Fruit fly (Drosophila melanogaster) whole organism, embryonic: ENCODE measurements around the gene CG33160.

Source experiments
- ATbp ChIP-seq: fragments of 200-800 bp; sonication (Bioruptor generic); optimal IDR thresholded peaks from 2 replicates; lab custom pipeline; 2017; ENCODE audit warnings: missing biosample characterization, mild to moderate bottlenecking, missing genetic modification characterization, missing genetic modification reagents
- Antp ChIP-seq: fragments of 200-800 bp; sonication (Bioruptor generic); optimal IDR thresholded peaks from 3 replicates; lab custom pipeline; 2016; ENCODE audit warnings: missing biosample characterization, missing genetic modification characterization
- CG12104 ChIP-seq: fragments of 200-800 bp; sonication (Bioruptor generic); optimal IDR thresholded peaks from 3 replicates; lab custom pipeline; 2016; ENCODE audit warnings: missing biosample characterization, missing genetic modification characterization
- CG12391 ChIP-seq: fragments of 200-800 bp; sonication (Bioruptor generic); optimal IDR thresholded peaks from 3 replicates; lab custom pipeline; 2018; ENCODE audit warnings: missing biosample characterization, mild to moderate bottlenecking, missing genetic modification characterization, moderate library complexity
- CG12659 ChIP-seq: fragments of 200-800 bp; sonication (Bioruptor generic); optimal IDR thresholded peaks from 3 replicates; lab custom pipeline; 2017; ENCODE audit warnings: mild to moderate bottlenecking, missing biosample characterization, missing genetic modification reagents, missing genetic modification characterization
- CG14441 ChIP-seq: fragments of 200-800 bp; sonication (Bioruptor generic); IDR thresholded peaks from 2 replicates; pipeline ENCODE4 v1.3.6; 2022; ENCODE audit warnings: missing biosample characterization, missing genetic modification characterization
- CG15514 ChIP-seq: fragments of 200-800 bp; sonication (Bioruptor generic); optimal IDR thresholded peaks from 3 replicates; lab custom pipeline; 2017; ENCODE audit warnings: missing biosample characterization, missing genetic modification characterization, mild to moderate bottlenecking, moderate library complexity, missing genetic modification reagents
- CG1602 ChIP-seq: fragments of 200-800 bp; sonication (Bioruptor generic); optimal IDR thresholded peaks from 3 replicates; lab custom pipeline; 2016; ENCODE audit warnings: missing biosample characterization, missing genetic modification characterization
- CG17829 ChIP-seq: fragments of 200-800 bp; optimal IDR thresholded peaks from 2 replicates; lab custom pipeline; 2019; ENCODE audit warnings: missing biosample characterization, mild to moderate bottlenecking, missing genetic modification characterization, moderate library complexity
- CG18011 ChIP-seq: fragments of 200-800 bp; sonication (Bioruptor generic); optimal IDR thresholded peaks from 2 replicates; lab custom pipeline; 2017; ENCODE audit warnings: missing biosample characterization, missing genetic modification characterization, mild to moderate bottlenecking, moderate library complexity, missing genotype
- CG2116 ChIP-seq: fragments of 200-800 bp; sonication (Bioruptor generic); optimal IDR thresholded peaks from 3 replicates; lab custom pipeline; 2018; ENCODE audit warnings: missing biosample characterization, mild to moderate bottlenecking, missing genetic modification characterization
- CG2120 ChIP-seq: fragments of 200-800 bp; sonication (Bioruptor generic); optimal IDR thresholded peaks from 3 replicates; lab custom pipeline; 2016; ENCODE audit warnings: missing biosample characterization, missing genetic modification characterization
- CG30020 ChIP-seq: fragments of 200-800 bp; optimal IDR thresholded peaks from 2 replicates; lab custom pipeline; 2019; ENCODE audit warnings: missing biosample characterization, mild to moderate bottlenecking, missing genetic modification characterization, moderate library complexity
- CG31441 ChIP-seq: fragments of 200-800 bp; sonication (Bioruptor generic); IDR thresholded peaks from 2 replicates; pipeline ENCODE4 v1.3.6; 2022; ENCODE audit warnings: missing biosample characterization, missing genetic modification characterization
- CG4617 ChIP-seq: fragments of 200-800 bp; sonication (Bioruptor generic); optimal IDR thresholded peaks from 3 replicates; lab custom pipeline; 2016; ENCODE audit warnings: missing biosample characterization, missing genetic modification characterization, borderline replicate concordance
- CG6683 ChIP-seq: fragments of 200-800 bp; sonication (Bioruptor generic); optimal IDR thresholded peaks from 2 replicates; lab custom pipeline; 2017; ENCODE audit warnings: missing biosample characterization, mild to moderate bottlenecking, missing genetic modification characterization, missing genetic modification reagents
- CG7556 ChIP-seq: fragments of 200-800 bp; sonication (Bioruptor generic); optimal IDR thresholded peaks from 2 replicates; lab custom pipeline; 2017; ENCODE audit warnings: missing biosample characterization, mild to moderate bottlenecking, missing genetic modification characterization
- CG7928 ChIP-seq: fragments of 200-800 bp; sonication (Bioruptor generic); optimal IDR thresholded peaks from 2 replicates; lab custom pipeline; 2017; ENCODE audit warnings: missing biosample characterization, mild to moderate bottlenecking, missing genetic modification characterization
- CG8290 ChIP-seq, 3 experiments: fragments of 200-800 bp; sonication (Bioruptor generic); optimal IDR thresholded peaks; 2 replicates each; lab custom pipeline; 2016 to 2019; ENCODE audit warnings: missing biosample characterization in 3 of 3, missing genetic modification characterization in 3 of 3, mild to moderate bottlenecking in 2 of 3, moderate library complexity in 1 of 3
- CG9437 ChIP-seq: fragments of 200-800 bp; sonication (Bioruptor generic); optimal IDR thresholded peaks from 2 replicates; lab custom pipeline; 2018; ENCODE audit warnings: missing biosample characterization, mild to moderate bottlenecking, missing genetic modification characterization
- Chrac-16 ChIP-seq: fragments of 200-800 bp; sonication (Bioruptor generic); optimal IDR thresholded peaks from 3 replicates; lab custom pipeline; 2016; ENCODE audit warnings: missing biosample characterization, missing genetic modification characterization
- Deaf1 ChIP-seq: fragments of 200-800 bp; optimal IDR thresholded peaks from 3 replicates; lab custom pipeline; 2019; ENCODE audit warnings: missing biosample characterization, mild to moderate bottlenecking, missing genetic modification characterization, moderate library complexity
- E2f2 ChIP-seq: fragments of 200-800 bp; sonication (Bioruptor generic); IDR thresholded peaks from 2 replicates; pipeline ENCODE4 v1.3.6; 2022; ENCODE audit warnings: missing biosample characterization, missing genetic modification characterization
- Elba2 ChIP-seq: fragments of 200-800 bp; sonication (Bioruptor generic); optimal IDR thresholded peaks from 3 replicates; lab custom pipeline; 2016; ENCODE audit warnings: missing biosample characterization, missing genetic modification characterization
- Ets65A ChIP-seq: fragments of 200-800 bp; sonication (Bioruptor generic); peaks from one replicate; lab custom pipeline; 2016; ENCODE audit warnings: missing biosample characterization, missing genetic modification characterization
- HLH4C ChIP-seq: fragments of 200-800 bp; sonication (Bioruptor generic); IDR thresholded peaks from 3 replicates; pipeline ENCODE4 v1.3.6; 2022; ENCODE audit warnings: missing biosample characterization, missing genetic modification characterization; ENCODE audit not compliant: partially characterized antibody
- Hey ChIP-seq: fragments of 200-800 bp; sonication (Bioruptor generic); optimal IDR thresholded peaks from 3 replicates; lab custom pipeline; 2018; ENCODE audit warnings: missing biosample characterization, mild to moderate bottlenecking, missing genetic modification characterization
- Hr3 ChIP-seq: fragments of 200-800 bp; sonication (Bioruptor generic); optimal IDR thresholded peaks from 3 replicates; lab custom pipeline; 2016; ENCODE audit warnings: missing biosample characterization, missing genetic modification characterization
- Hr51 ChIP-seq, 2 experiments: fragments of 200-800 bp; sonication (Bioruptor generic); optimal IDR thresholded peaks; 2 replicates in 1 of 2; 3 replicates in 1 of 2; lab custom pipeline; 2016 to 2018; ENCODE audit warnings: missing biosample characterization in 2 of 2, missing genetic modification characterization in 2 of 2, mild to moderate bottlenecking in 1 of 2, moderate library complexity in 1 of 2
- MBD-R2 ChIP-seq: fragments of 200-800 bp; sonication (Bioruptor generic); IDR thresholded peaks from 2 replicates; pipeline ENCODE4 v1.3.6; 2022; ENCODE audit warnings: missing biosample characterization, missing genetic modification characterization
- Med ChIP-seq: fragments of 200-800 bp; sonication (Bioruptor generic); peaks from one replicate; lab custom pipeline; 2016; ENCODE audit warnings: missing biosample characterization, missing genetic modification characterization, mild to moderate bottlenecking, inconsistent platforms, moderate library complexity
- Ravus ChIP-seq: fragments of 200-800 bp; sonication (Bioruptor generic); IDR thresholded peaks from 2 replicates; pipeline ENCODE4 v1.3.6; 2022; ENCODE audit warnings: missing biosample characterization, missing genetic modification characterization
- ac ChIP-seq: fragments of 200-800 bp; sonication (Bioruptor generic); optimal IDR thresholded peaks from 3 replicates; lab custom pipeline; 2017; ENCODE audit warnings: missing biosample characterization, mild to moderate bottlenecking, missing genetic modification characterization
- az2 ChIP-seq: fragments of 200-800 bp; sonication (Bioruptor generic); optimal IDR thresholded peaks from 3 replicates; lab custom pipeline; 2016; ENCODE audit warnings: missing biosample characterization, missing genetic modification characterization
- br ChIP-seq: fragments of >200 bp; optimal IDR thresholded peaks from 2 replicates; lab custom pipeline; 2017
- danr ChIP-seq: fragments of 200-800 bp; sonication (Bioruptor generic); IDR thresholded peaks from 2 replicates; pipeline ENCODE4 v1.3.6; 2022; ENCODE audit warnings: missing biosample characterization, missing genetic modification characterization
- dpn ChIP-seq, 2 experiments: fragments of 200-800 bp; sonication (Bioruptor generic); optimal IDR thresholded peaks; 3 replicates each; lab custom pipeline; 2016; ENCODE audit warnings: missing biosample characterization in 2 of 2, missing genetic modification characterization in 2 of 2
- fu2 ChIP-seq: fragments of 200-800 bp; sonication (Bioruptor generic); optimal IDR thresholded peaks from 2 replicates; lab custom pipeline; 2016; ENCODE audit warnings: missing biosample characterization, missing genetic modification characterization
- gfzf ChIP-seq: fragments of 200-800 bp; sonication (Bioruptor generic); optimal IDR thresholded peaks from 2 replicates; lab custom pipeline; 2016; ENCODE audit warnings: missing biosample characterization, mild to moderate bottlenecking, missing genetic modification characterization, moderate library complexity
- hth ChIP-seq: fragments of >200 bp; optimal IDR thresholded peaks from 2 replicates; lab custom pipeline; 2017; ENCODE audit warnings: inconsistent platforms
- lola ChIP-seq, 3 experiments: fragments of >200 bp in 2 of 3; fragments of 200-800 bp in 1 of 3; sonication (Bioruptor generic) in 1 of 3; optimal IDR thresholded peaks; 2 replicates each; lab custom pipeline; 2017 to 2019; ENCODE audit warnings: missing biosample characterization in 3 of 3, missing genetic modification characterization in 3 of 3, mild to moderate bottlenecking in 1 of 3, moderate library complexity in 1 of 3
- nerfin-1 ChIP-seq: fragments of 200-800 bp; sonication (Bioruptor generic); optimal IDR thresholded peaks from 3 replicates; lab custom pipeline; 2019; ENCODE audit warnings: missing biosample characterization, mild to moderate bottlenecking, missing genetic modification characterization, moderate library complexity
- prd ChIP-seq, 3 experiments: fragments of >200 bp in 2 of 3; fragments of 200-800 bp in 1 of 3; sonication (Bioruptor generic) in 1 of 3; optimal IDR thresholded peaks in 2 of 3; IDR thresholded peaks in 1 of 3; 2 replicates in 2 of 3; 3 replicates in 1 of 3; pipeline versions ENCODE4 v1.3.6 to Lab custom; 2017 to 2022; ENCODE audit warnings: missing biosample characterization in 1 of 3, missing genetic modification characterization in 1 of 3
- row ChIP-seq: fragments of 200-800 bp; sonication (Bioruptor generic); IDR thresholded peaks from 3 replicates; pipeline ENCODE4 v1.3.6; 2022; ENCODE audit warnings: missing biosample characterization, missing genetic modification characterization
- scrt ChIP-seq: fragments of 200-800 bp; sonication (Bioruptor generic); optimal IDR thresholded peaks from 2 replicates; lab custom pipeline; 2018; ENCODE audit warnings: missing biosample characterization, mild to moderate bottlenecking, missing genetic modification characterization, moderate library complexity
- so ChIP-seq: fragments of 200-800 bp; sonication (Bioruptor generic); IDR thresholded peaks from 3 replicates; pipeline ENCODE4 v1.3.6; 2022; ENCODE audit warnings: missing biosample characterization, missing genetic modification characterization
- tgo ChIP-seq: fragments of 200-800 bp; sonication (Bioruptor generic); IDR thresholded peaks from 3 replicates; pipeline ENCODE4 v1.3.6; 2022; ENCODE audit warnings: missing biosample characterization, missing genetic modification characterization
- trem ChIP-seq: fragments of 200-800 bp; optimal IDR thresholded peaks from 3 replicates; lab custom pipeline; 2019; ENCODE audit warnings: missing biosample characterization, mild to moderate bottlenecking, missing genetic modification characterization, moderate library complexity

CG33160 gene

dm6 chr3L:3159309-3160194 is 46.6 kb downstream of the CG33160 start, which contains the start of the genes ND-30 and CG15812 (continued):
- TF ChIP-seq CG4617 (GFP tag; lab: Kevin White, UChicago) (peak; percentile 47), ATbp (GFP tag; lab: Kevin White, UChicago) (no peak), CG18011 (no peak), Chrac-16 (GFP tag; lab: Kevin White, UChicago) (peak; percentile 19), scrt (GFP tag; lab: Kevin White, UChicago) (no peak), prd (optimal IDR thresholded peaks at IDR 0.05; lab: Kevin White, UChicago) (no peak), prd (GFP tag; IDR thresholded peaks at IDR 0.05; lab: Robert Waterston, UW) (0 out of 3 replicates have a peak, but pooled peaks have one; percentile 12), CG7556 (peak; percentile 24), row (GFP tag; lab: Robert Waterston, UW) (peak; percentile 73), br (no peak), HLH4C (no peak), CG7928 (no peak), Elba2 (GFP tag; lab: Kevin White, UChicago) (peak; percentile 95), CG12659 (peak; percentile 55), CG2116 (GFP tag; lab: Kevin White, UChicago) (peak; percentile 39), gfzf (peak; percentile 45), CG30020 (tag; lab: Kevin White, UChicago) (peak; percentile 92), CG15514 (GFP tag; lab: Kevin White, UChicago) (peak; percentile 11), so (GFP tag; lab: Robert Waterston, UW) (no peak), CG12391 (tag; lab: Kevin White, UChicago) (peak; percentile 58), dpn (GFP tag; optimal IDR thresholded peaks at IDR 0.05; lab: Kevin White, UChicago) (peak in 1 of 2 experiments; percentile 1), Med (GFP tag; lab: Kevin White, UChicago) (no peak), MBD-R2 (GFP tag; lab: Robert Waterston, UW) (peak; percentile 69), tgo (GFP tag; lab: Robert Waterston, UW) (no peak), danr (no peak), Hey (tag; lab: Kevin White, UChicago) (no peak), CG9437 (GFP tag; lab: Kevin White, UChicago) (peak; percentile 34), fu2 (GFP tag; lab: Kevin White, UChicago) (no peak), Ravus (no peak), Hr51 (GFP tag; optimal IDR thresholded peaks at IDR 0.05; lab: Kevin White, UChicago) (no peak), Hr3 (GFP tag; lab: Kevin White, UChicago) (peak; percentile 46), ac (GFP tag; lab: Kevin White, UChicago) (no peak), az2 (peak; percentile 25), CG31441 (no peak), CG14441 (GFP tag; lab: Robert Waterston, UW) (no peak), E2f2 (GFP tag; lab: Robert Waterston, UW) (0 out of 2 replicates have a peak, but pooled peaks have one; percentile 13), Deaf1 (tag; lab: Kevin White, UChicago) (no peak), CG12104 (GFP tag; lab: Kevin White, UChicago) (peak; percentile 14), lola (GFP tag; optimal IDR thresholded peaks at IDR 0.05; lab: Kevin White, UChicago) (peak in 1 of 3 experiments; percentile 51), Antp (GFP tag; lab: Kevin White, UChicago) (no peak), Ets65A (GFP tag; lab: Kevin White, UChicago) (peak; percentile 60), hth (lab: Kevin White, UChicago) (no peak), CG8290 (GFP tag; optimal IDR thresholded peaks at IDR 0.05; lab: Kevin White, UChicago) (no peak), CG8290 (tag; optimal IDR thresholded peaks at IDR 0.05; lab: Kevin White, UChicago) (no peak), CG2120 (GFP tag; lab: Kevin White, UChicago) (peak; percentile 7), CG17829 (peak; percentile 46), trem (tag; lab: Kevin White, UChicago) (peak; percentile 35), nerfin-1 (peak; percentile 3), CG6683 (no peak), CG1602 (peak; percentile 45)
